Worm (Caenorhabditis elegans): ENCODE data around the gene sna-3.

ce11 chrIII:6248064-6248687, 42.2 kb upstream of the sna-3 start, which contains the start of the genes gen-1 and stt-3:
- TF ChIP-seq mdl-1 (tag; optimal IDR thresholded peaks at IDR 0.05) (no peak), fkh-2 (tag; optimal IDR thresholded peaks at IDR 0.05) (no peak), ztf-11 (tag; optimal IDR thresholded peaks at IDR 0.05) (no peak), ama-1 (optimal IDR thresholded peaks at IDR 0.05) (no peak)
